Worm (Caenorhabditis elegans) whole organism, mixed stage, embryonic: ENCODE measurements around the gene T28A8.8.

ENCODE experiments used
- M03D4.4 ChIP-seq: sonication (generic microtip); optimal IDR thresholded peaks from 2 replicates; lab custom pipeline; 2017; ENCODE audit warnings: mild to moderate bottlenecking, missing genetic modification characterization, missing compliant biosample characterization
- bed-3 ChIP-seq: fragments of 200-800 bp; sonication (Bioruptor generic); optimal IDR thresholded peaks from 3 replicates; lab custom pipeline; 2018; ENCODE audit warnings: mild to moderate bottlenecking, missing genetic modification characterization, moderate library complexity, missing compliant biosample characterization
- blmp-1 ChIP-seq: fragments of 150-350 bp; optimal IDR thresholded peaks from 2 replicates; lab custom pipeline; 2014; ENCODE audit warnings: missing biosample characterization, missing genetic modification characterization
- ceh-39 ChIP-seq: fragments of 150-350 bp; optimal IDR thresholded peaks from 2 replicates; lab custom pipeline; 2014; ENCODE audit warnings: missing biosample characterization, missing genetic modification characterization
- ceh-43 ChIP-seq: fragments of 200-800 bp; sonication (Bioruptor generic); optimal IDR thresholded peaks from 2 replicates; lab custom pipeline; 2018; ENCODE audit warnings: mild to moderate bottlenecking, missing genetic modification characterization, moderate library complexity, missing compliant biosample characterization
- ces-1 ChIP-seq: fragments of 150-350 bp; optimal IDR thresholded peaks from 2 replicates; lab custom pipeline; 2014; ENCODE audit warnings: missing biosample characterization, missing genetic modification reagents, missing genetic modification characterization
- cnd-1 ChIP-seq: fragments of 200-800 bp; sonication (Bioruptor generic); optimal IDR thresholded peaks from 2 replicates; lab custom pipeline; 2018; ENCODE audit warnings: mild to moderate bottlenecking, missing genetic modification characterization, missing compliant biosample characterization
- drap-1 ChIP-seq: fragments of 200-800 bp; sonication (Bioruptor generic); optimal IDR thresholded peaks from 3 replicates; lab custom pipeline; 2018; ENCODE audit warnings: mild to moderate bottlenecking, missing genetic modification characterization, missing compliant biosample characterization
- elt-1 ChIP-seq: sonication (generic microtip); optimal IDR thresholded peaks from 2 replicates; lab custom pipeline; 2017; ENCODE audit warnings: missing genetic modification characterization, mild to moderate bottlenecking, missing compliant biosample characterization, antibody characterized with exemption, moderate library complexity, borderline replicate concordance; ENCODE audit not compliant: insufficient read depth
- elt-3 ChIP-seq: fragments of 150-350 bp; optimal IDR thresholded peaks from 2 replicates; lab custom pipeline; 2014; ENCODE audit warnings: missing biosample characterization, missing genetic modification characterization
- flh-1 ChIP-seq: fragments of 200-800 bp; sonication (Bioruptor generic); optimal IDR thresholded peaks from 2 replicates; lab custom pipeline; 2018; ENCODE audit warnings: mild to moderate bottlenecking, missing genetic modification characterization, moderate library complexity, missing compliant biosample characterization
- ham-2 ChIP-seq: fragments of 200-800 bp; sonication (Bioruptor generic); optimal IDR thresholded peaks from 2 replicates; lab custom pipeline; 2018; ENCODE audit warnings: mild to moderate bottlenecking, missing genetic modification characterization, missing compliant biosample characterization
- hlh-1 ChIP-seq: fragments of 150-350 bp; optimal IDR thresholded peaks from 2 replicates; lab custom pipeline; 2014; ENCODE audit warnings: missing biosample characterization, missing genetic modification reagents, missing genetic modification characterization
- lin-32 ChIP-seq: fragments of 200-800 bp; sonication (Bioruptor generic); optimal IDR thresholded peaks from 2 replicates; lab custom pipeline; 2018; ENCODE audit warnings: mild to moderate bottlenecking, missing genetic modification characterization, missing compliant biosample characterization
- lsy-2 ChIP-seq: fragments of 150-350 bp; optimal IDR thresholded peaks from 2 replicates; lab custom pipeline; 2014; ENCODE audit warnings: missing biosample characterization, missing genetic modification characterization
- mep-1 ChIP-seq: fragments of 150-350 bp; optimal IDR thresholded peaks from 2 replicates; lab custom pipeline; 2017; ENCODE audit warnings: missing biosample characterization, missing genetic modification reagents, missing genetic modification characterization, inconsistent platforms
- mls-2 ChIP-seq: sonication (generic microtip); optimal IDR thresholded peaks from 2 replicates; lab custom pipeline; 2016; ENCODE audit warnings: mild to moderate bottlenecking, missing genetic modification characterization, moderate library complexity, missing compliant biosample characterization
- nhr-2 ChIP-seq: fragments of 150-350 bp; optimal IDR thresholded peaks from 2 replicates; lab custom pipeline; 2014; ENCODE audit warnings: missing biosample characterization, missing genetic modification characterization
- nhr-76 ChIP-seq: sonication (generic microtip); optimal IDR thresholded peaks from 2 replicates; lab custom pipeline; 2017; ENCODE audit warnings: missing biosample characterization, missing genetic modification characterization
- pha-4 ChIP-seq: fragments of 150-350 bp; optimal IDR thresholded peaks from 2 replicates; lab custom pipeline; 2018; ENCODE audit warnings: missing biosample characterization, missing genetic modification reagents, missing genetic modification characterization
- sem-2 ChIP-seq: fragments of 200-800 bp; sonication (Bioruptor generic); optimal IDR thresholded peaks from 2 replicates; lab custom pipeline; 2018; ENCODE audit warnings: mild to moderate bottlenecking, missing genetic modification characterization, missing compliant biosample characterization
- sptf-1 ChIP-seq: sonication (generic microtip); optimal IDR thresholded peaks from 2 replicates; lab custom pipeline; 2017; ENCODE audit warnings: mild to moderate bottlenecking, missing genetic modification characterization, moderate library complexity, missing compliant biosample characterization
- tbx-8 ChIP-seq: fragments of 200-800 bp; sonication (Bioruptor generic); optimal IDR thresholded peaks from 2 replicates; lab custom pipeline; 2018; ENCODE audit warnings: mild to moderate bottlenecking, missing genetic modification characterization, moderate library complexity, missing compliant biosample characterization
- unc-120 ChIP-seq: sonication (generic microtip); optimal IDR thresholded peaks from 2 replicates; lab custom pipeline; 2017; ENCODE audit warnings: missing genetic modification characterization, missing compliant biosample characterization; ENCODE audit not compliant: poor library complexity, severe bottlenecking
- zip-8 ChIP-seq: fragments of 150-350 bp; optimal IDR thresholded peaks from 2 replicates; lab custom pipeline; 2014; ENCODE audit warnings: missing biosample characterization, missing genetic modification characterization
- ztf-11 ChIP-seq: fragments of 150-350 bp; optimal IDR thresholded peaks from 2 replicates; lab custom pipeline; 2014; ENCODE audit warnings: missing biosample characterization, missing genetic modification characterization

Gene T28A8.8

DNA sequence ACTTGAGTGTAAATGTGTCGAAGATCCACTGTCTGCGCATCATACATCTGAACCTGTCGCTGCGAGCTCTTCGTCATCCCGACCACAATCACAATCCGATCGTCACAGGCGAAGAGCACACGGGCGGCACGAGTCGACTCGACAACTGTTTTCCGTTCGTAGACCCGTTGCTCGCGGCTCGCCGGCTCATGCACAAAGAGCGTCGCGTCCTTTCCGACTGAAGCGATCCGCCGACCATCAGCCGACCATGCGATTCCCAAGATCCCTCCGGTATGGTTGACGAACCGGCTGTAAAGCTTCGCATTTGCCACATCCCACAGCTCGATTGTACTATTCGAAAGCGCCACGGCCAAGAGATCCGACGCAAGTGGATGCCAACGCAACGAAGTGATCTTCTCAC lies 15.8 kb downstream of the T28A8.8 start:
- TF ChIP-seq ham-2 (GFP tag; lab: Kevin White, UChicago) (no peak), ceh-39 (tag; lab: Kevin White, UChicago) (no peak), ceh-43 (GFP tag; lab: Kevin White, UChicago) (no peak), hlh-1 (tag; lab: Kevin White, UChicago) (no peak), unc-120 (tag; lab: Kevin White, UChicago) (no peak), ces-1 (GFP tag; lab: Kevin White, UChicago) (no peak), M03D4.4 (tag; lab: Kevin White, UChicago) (no peak), pha-4 (tag; lab: Kevin White, UChicago) (no peak), lsy-2 (tag; lab: Kevin White, UChicago) (no peak)

DNA sequence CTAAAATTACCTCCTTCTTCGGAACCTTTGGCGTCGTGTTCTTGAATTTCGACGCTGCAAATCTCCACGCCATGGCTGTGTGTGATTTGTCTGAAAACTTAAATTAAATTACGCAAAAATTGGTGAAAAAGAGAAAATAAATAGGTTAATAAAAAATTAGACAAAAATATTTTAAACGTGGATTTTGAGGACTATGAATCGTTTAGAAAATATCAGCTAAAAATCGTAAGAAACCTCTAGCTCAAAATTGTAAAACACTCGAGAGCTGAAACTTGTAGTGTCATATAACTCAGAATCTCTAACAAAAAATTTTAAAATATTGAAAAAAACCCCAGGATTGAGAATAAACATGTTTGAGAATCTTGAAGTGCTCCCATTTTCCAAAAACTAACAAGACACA lies 21.4 kb downstream of the T28A8.8 start, which contains the start of gene pod-1:
pod-1 (minus strand) TSS at position 101 of the 400 bp plus-strand sequence.
- TF ChIP-seq bed-3 (GFP tag; lab: Kevin White, UChicago) (no peak), ztf-11 (no peak), sem-2 (GFP tag; lab: Kevin White, UChicago) (no peak), lsy-2 (tag; lab: Kevin White, UChicago) (no peak), lin-32 (GFP tag; lab: Kevin White, UChicago) (no peak), drap-1 (no peak), hlh-1 (tag; lab: Kevin White, UChicago) (no peak), pha-4 (tag; lab: Kevin White, UChicago) (no peak), mep-1 (no peak), tbx-8 (GFP tag; lab: Kevin White, UChicago) (no peak), nhr-76 (tag; lab: Kevin White, UChicago) (no peak), elt-3 (tag; lab: Kevin White, UChicago) (no peak), flh-1 (GFP tag; lab: Kevin White, UChicago) (no peak), mls-2 (no peak), ham-2 (GFP tag; lab: Kevin White, UChicago) (no peak)

DNA sequence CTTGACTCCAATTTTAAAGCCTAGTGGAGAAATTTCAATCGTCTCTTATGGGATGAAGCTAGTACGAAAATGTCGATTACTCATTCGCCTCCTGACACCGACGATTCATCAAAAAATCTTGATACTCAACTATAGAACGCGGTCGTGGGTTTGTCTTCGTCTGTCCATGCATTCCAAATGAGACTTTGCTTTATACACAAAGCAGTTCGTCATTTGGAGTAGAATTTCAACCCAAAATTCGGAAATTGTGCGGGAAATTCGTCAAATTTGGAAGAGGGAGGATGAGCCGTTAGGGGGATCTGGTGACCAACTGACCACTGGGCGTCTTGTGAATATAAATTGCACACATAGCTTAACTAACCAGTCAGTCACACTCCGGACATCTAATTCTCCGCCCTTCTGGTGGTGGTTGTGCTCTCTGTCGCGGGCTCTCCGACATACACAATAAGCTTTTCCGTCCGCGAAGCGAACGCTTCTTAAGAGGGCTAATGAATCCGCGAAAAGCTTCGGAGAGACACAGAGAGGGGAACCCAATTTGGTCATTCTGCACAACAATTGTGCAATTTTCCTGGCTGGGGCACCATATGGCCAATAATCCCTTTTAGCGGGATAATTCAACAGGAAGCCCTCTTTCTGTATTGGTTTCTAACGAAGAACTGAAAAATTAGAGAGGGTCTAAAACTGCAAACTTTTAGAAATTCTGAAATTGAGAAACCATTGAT lies 22.7 kb downstream of the T28A8.8 start:
- peak; percentile 97 for TF ChIP-seq ces-1 (GFP tag; lab: Kevin White, UChicago)
- no peak for TF ChIP-seq ceh-39 (tag; lab: Kevin White, UChicago)
- peak; percentile 67 for TF ChIP-seq cnd-1 (tag; lab: Kevin White, UChicago)
- no peak for TF ChIP-seq blmp-1 (tag; lab: Kevin White, UChicago)
- no peak for TF ChIP-seq nhr-76 (tag; lab: Kevin White, UChicago)
- peak; percentile 63 for TF ChIP-seq sptf-1 (tag; lab: Kevin White, UChicago)
- peak; percentile 36 for TF ChIP-seq lin-32 (GFP tag; lab: Kevin White, UChicago)
- TF ChIP-seq mls-2: peak; percentile 64

DNA sequence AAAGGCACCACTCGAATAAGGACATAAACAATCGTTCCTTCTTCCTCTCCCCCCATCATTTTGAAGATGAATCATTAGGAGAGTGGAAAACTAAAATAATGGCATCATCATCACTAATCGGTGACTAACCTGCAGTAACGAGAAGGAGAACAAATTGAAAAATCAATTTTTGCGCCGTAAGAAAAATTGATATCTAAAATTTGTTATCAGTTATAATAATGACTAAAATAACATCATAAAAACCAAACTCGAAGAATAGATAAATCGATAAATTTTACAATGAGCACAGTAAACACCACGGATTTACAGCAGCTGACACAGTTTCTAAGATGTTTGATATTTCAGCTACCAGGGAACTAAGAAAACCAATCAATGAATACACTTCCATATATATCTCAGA lies 23.6 kb downstream of the T28A8.8 start:
- TF ChIP-seq ceh-43 (GFP tag; lab: Kevin White, UChicago): no peak
- TF ChIP-seq flh-1 (GFP tag; lab: Kevin White, UChicago): no peak
- no peak for TF ChIP-seq nhr-2 (tag; lab: Kevin White, UChicago)

DNA sequence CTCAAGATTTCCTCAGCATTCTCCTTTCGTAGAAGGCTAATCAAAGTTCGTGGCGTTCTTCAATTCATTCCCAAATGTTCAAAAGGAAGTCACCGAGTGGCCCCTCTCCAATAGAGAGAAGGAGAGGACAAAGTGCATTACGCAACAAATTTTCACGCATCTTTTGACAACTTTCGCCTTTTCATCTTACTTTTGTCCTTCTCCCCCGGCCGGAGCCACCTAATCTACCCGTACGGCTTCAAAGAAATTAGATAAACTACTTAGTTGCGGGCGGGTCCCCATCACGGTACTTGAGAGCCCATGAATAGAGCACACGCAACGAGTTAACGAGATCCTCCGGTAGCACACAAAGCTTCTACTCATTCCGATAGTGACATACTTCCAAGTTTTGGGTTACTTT lies 24.1 kb downstream of the T28A8.8 start:
- TF ChIP-seq ces-1 (GFP tag; lab: Kevin White, UChicago) (peak; percentile 95), drap-1 (no peak), zip-8 (tag; lab: Kevin White, UChicago) (peak; percentile 10)

DNA sequence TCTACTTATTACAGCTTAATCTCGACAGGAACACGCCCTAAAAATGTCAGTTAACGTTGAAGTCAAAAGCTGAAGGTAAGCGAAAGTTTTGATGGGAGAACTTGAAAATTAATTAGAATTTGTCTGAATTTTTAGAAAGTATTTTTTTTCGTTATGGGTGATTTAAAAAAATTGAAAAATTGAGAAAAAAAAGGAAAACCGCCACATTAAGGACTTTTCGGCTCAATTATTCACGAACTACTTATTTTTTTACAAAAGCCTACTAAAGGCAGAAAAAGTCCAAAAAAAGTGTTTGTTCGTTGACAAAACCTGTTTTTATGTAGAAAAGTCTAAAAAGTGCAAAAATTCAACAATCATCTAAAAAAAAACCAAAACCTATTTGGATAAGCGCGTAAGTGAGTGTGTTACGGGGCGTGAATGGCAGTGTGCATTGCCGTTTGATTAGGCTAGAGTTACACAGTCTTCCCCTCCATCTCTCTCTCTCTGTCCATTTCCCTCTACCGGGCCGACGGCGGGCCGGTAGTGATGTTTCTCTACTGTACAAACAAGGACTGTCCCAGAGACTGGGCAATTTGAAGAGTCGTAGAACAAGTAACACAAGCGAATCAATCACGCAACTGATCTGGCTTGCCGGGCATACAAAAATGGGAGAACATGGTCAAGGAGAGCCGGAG lies 24.9 kb downstream of the T28A8.8 start, which contains the start of gene lron-13:
lron-13 (plus strand) TSS at position 15 of the 674 bp plus-strand sequence.
- TF ChIP-seq pha-4 (tag; lab: Kevin White, UChicago) (peak; percentile 43), elt-1 (tag; lab: Kevin White, UChicago) (no peak)
